Worm (Caenorhabditis elegans) whole organism, L3 larva: ENCODE results near the gene C46E10.8.

Experiments
- R02D3.7 ChIP-seq: fragments of 150-350 bp; optimal IDR thresholded peaks from 2 replicates; lab custom pipeline; 2014; ENCODE audit warnings: missing biosample characterization, missing genetic modification characterization
- ZK546.5 ChIP-seq: sonication (generic microtip); optimal IDR thresholded peaks from 2 replicates; lab custom pipeline; 2017; ENCODE audit warnings: missing biosample characterization, missing genetic modification characterization
- aly-2 ChIP-seq: fragments of 150-350 bp; optimal IDR thresholded peaks from 2 replicates; lab custom pipeline; 2014; ENCODE audit warnings: missing biosample characterization, missing genetic modification characterization
- ceh-16 ChIP-seq: sonication (generic microtip); optimal IDR thresholded peaks from 2 replicates; lab custom pipeline; 2017; ENCODE audit warnings: missing biosample characterization, missing genetic modification characterization
- ceh-28 ChIP-seq: fragments of 150-350 bp; optimal IDR thresholded peaks from 2 replicates; lab custom pipeline; 2014; ENCODE audit warnings: missing biosample characterization, missing genetic modification reagents, missing genetic modification characterization
- ceh-82 ChIP-seq: fragments of 150-350 bp; optimal IDR thresholded peaks from 2 replicates; lab custom pipeline; 2014; ENCODE audit warnings: missing biosample characterization, missing genetic modification characterization
- ceh-9 ChIP-seq: sonication (generic microtip); optimal IDR thresholded peaks from 2 replicates; lab custom pipeline; 2018; ENCODE audit warnings: missing biosample characterization, missing genetic modification characterization
- daf-12 ChIP-seq: fragments of 150-350 bp; optimal IDR thresholded peaks from 2 replicates; lab custom pipeline; 2014; ENCODE audit warnings: missing biosample characterization, missing genetic modification reagents, missing genetic modification characterization
- elt-1 ChIP-seq: fragments of 150-350 bp; optimal IDR thresholded peaks from 2 replicates; lab custom pipeline; 2014; ENCODE audit warnings: missing biosample characterization, missing genetic modification characterization
- elt-2 ChIP-seq: sonication (generic microtip); optimal IDR thresholded peaks from 2 replicates; lab custom pipeline; 2016; ENCODE audit warnings: missing genetic modification reagents, mild to moderate bottlenecking, missing genetic modification characterization, missing compliant biosample characterization
- eor-1 ChIP-seq, 2 experiments: fragments of 150-350 bp; optimal IDR thresholded peaks; 2 replicates each; lab custom pipeline; 2014 to 2018; ENCODE audit warnings: missing biosample characterization in 2 of 2, missing genetic modification characterization in 2 of 2
- fkh-2 ChIP-seq: fragments of 150-350 bp; optimal IDR thresholded peaks from 2 replicates; lab custom pipeline; 2014; ENCODE audit warnings: missing biosample characterization, missing genetic modification reagents, missing genetic modification characterization
- fos-1 ChIP-seq: fragments of 150-350 bp; optimal IDR thresholded peaks from 2 replicates; lab custom pipeline; 2014; ENCODE audit warnings: missing biosample characterization, missing genetic modification characterization
- hmg-11 ChIP-seq: sonication (generic microtip); optimal IDR thresholded peaks from 2 replicates; lab custom pipeline; 2016; ENCODE audit warnings: missing genetic modification characterization, missing compliant biosample characterization
- jun-1 ChIP-seq: fragments of 150-350 bp; optimal IDR thresholded peaks from 2 replicates; lab custom pipeline; 2014; ENCODE audit warnings: missing biosample characterization, missing genetic modification reagents, missing genetic modification characterization
- lin-15B ChIP-seq: fragments of 150-350 bp; optimal IDR thresholded peaks from 2 replicates; lab custom pipeline; 2014; ENCODE audit warnings: missing biosample characterization, missing genetic modification characterization
- lsy-12 ChIP-seq: sonication (generic microtip); optimal IDR thresholded peaks from 2 replicates; lab custom pipeline; 2016; ENCODE audit warnings: mild to moderate bottlenecking, missing genetic modification characterization, missing compliant biosample characterization
- mdl-1 ChIP-seq: fragments of 150-350 bp; optimal IDR thresholded peaks from 2 replicates; lab custom pipeline; 2014; ENCODE audit warnings: missing biosample characterization, missing genetic modification characterization
- mml-1 ChIP-seq: fragments of 150-350 bp; sonication (generic microtip); optimal IDR thresholded peaks from 3 replicates; lab custom pipeline; 2014; ENCODE audit warnings: missing biosample characterization, missing genetic modification characterization
- nfya-1 ChIP-seq: sonication (generic microtip); optimal IDR thresholded peaks from 2 replicates; lab custom pipeline; 2017; ENCODE audit warnings: missing genetic modification characterization, mild to moderate bottlenecking, missing compliant biosample characterization, antibody characterized with exemption, moderate library complexity; ENCODE audit not compliant: insufficient read depth
- nhr-11 ChIP-seq: fragments of 150-350 bp; optimal IDR thresholded peaks from 2 replicates; lab custom pipeline; 2014; ENCODE audit warnings: missing biosample characterization, missing genetic modification characterization
- nhr-12 ChIP-seq: fragments of 150-350 bp; optimal IDR thresholded peaks from 2 replicates; lab custom pipeline; 2014; ENCODE audit warnings: missing biosample characterization, missing genetic modification characterization
- nhr-28 ChIP-seq: fragments of 150-350 bp; optimal IDR thresholded peaks from 2 replicates; lab custom pipeline; 2014; ENCODE audit warnings: missing biosample characterization, missing genetic modification characterization
- nhr-43 ChIP-seq: sonication (generic microtip); optimal IDR thresholded peaks from 2 replicates; lab custom pipeline; 2016; ENCODE audit warnings: mild to moderate bottlenecking, missing genetic modification characterization, missing compliant biosample characterization; ENCODE audit not compliant: poor library complexity, severe bottlenecking
- nhr-67 ChIP-seq: fragments of 150-350 bp; optimal IDR thresholded peaks from 2 replicates; lab custom pipeline; 2014; ENCODE audit warnings: missing biosample characterization, missing genetic modification characterization
- nhr-76 ChIP-seq: fragments of 150-350 bp; sonication (generic microtip); optimal IDR thresholded peaks from 5 replicates; lab custom pipeline; 2014; ENCODE audit warnings: missing biosample characterization, missing genetic modification characterization
- nhr-77 ChIP-seq: fragments of 150-350 bp; optimal IDR thresholded peaks from 2 replicates; lab custom pipeline; 2014; ENCODE audit warnings: missing biosample characterization, missing genetic modification characterization
- pha-4 ChIP-seq: fragments of 150-350 bp; optimal IDR thresholded peaks from 2 replicates; lab custom pipeline; 2014; ENCODE audit warnings: missing biosample characterization, missing genetic modification reagents, missing genetic modification characterization
- pqm-1 ChIP-seq: fragments of 150-350 bp; optimal IDR thresholded peaks from 2 replicates; lab custom pipeline; 2017; ENCODE audit warnings: missing biosample characterization, missing genetic modification characterization, inconsistent platforms
- sea-2 ChIP-seq: fragments of 150-350 bp; sonication (generic microtip); optimal IDR thresholded peaks from 4 replicates; lab custom pipeline; 2014; ENCODE audit warnings: missing biosample characterization, missing genetic modification reagents, missing genetic modification characterization
- skn-1 ChIP-seq: fragments of 150-350 bp; optimal IDR thresholded peaks from 2 replicates; lab custom pipeline; 2014; ENCODE audit warnings: missing biosample characterization, missing genetic modification characterization
- tbx-2 ChIP-seq: sonication (generic microtip); optimal IDR thresholded peaks from 2 replicates; lab custom pipeline; 2016; ENCODE audit warnings: mild to moderate bottlenecking, missing genetic modification characterization, missing compliant biosample characterization
- zag-1 ChIP-seq: fragments of 150-350 bp; optimal IDR thresholded peaks from 2 replicates; lab custom pipeline; 2014; ENCODE audit warnings: missing biosample characterization, missing genetic modification characterization
- ztf-11 ChIP-seq: fragments of 150-350 bp; optimal IDR thresholded peaks from 2 replicates; lab custom pipeline; 2014; ENCODE audit warnings: missing biosample characterization, missing genetic modification characterization
- ztf-4 ChIP-seq: fragments of 150-350 bp; optimal IDR thresholded peaks from 2 replicates; lab custom pipeline; 2014; ENCODE audit warnings: missing biosample characterization, missing genetic modification characterization

C46E10.8 gene

DNA sequence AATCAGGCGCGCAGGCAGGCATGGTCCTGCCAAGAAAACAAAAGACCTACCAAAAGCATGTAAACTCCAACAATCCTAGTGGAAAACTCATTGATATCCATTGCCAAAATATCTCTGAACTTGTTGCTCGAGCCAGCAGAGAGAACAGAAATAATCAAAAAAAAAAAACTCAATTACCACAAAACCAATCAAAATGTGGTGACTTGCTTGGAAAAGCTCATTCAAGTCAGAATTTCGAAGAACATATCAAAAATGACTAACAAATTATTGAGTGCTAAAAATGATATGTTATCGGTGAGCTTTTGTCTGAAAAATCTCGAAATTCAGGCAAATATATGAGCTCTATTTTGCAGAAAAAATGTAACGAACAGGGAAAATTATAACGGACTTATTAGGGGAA lies 26.6 kb downstream of the C46E10.8 start, which contains the start of gene srx-105:
TSS of gene srx-105 (minus strand) at position 101 of the 400 bp plus-strand sequence.
- TF ChIP-seq ceh-28 (tag; lab: Kevin White, UChicago) (no peak), ztf-4 (tag; lab: Kevin White, UChicago) (no peak), mdl-1 (tag; lab: Kevin White, UChicago) (no peak), ZK546.5 (tag; lab: Kevin White, UChicago) (no peak), eor-1 (tag; optimal IDR thresholded peaks at IDR 0.05; lab: Kevin White, UChicago) (no peak), nfya-1 (no peak), ztf-11 (no peak), nhr-43 (tag; lab: Kevin White, UChicago) (no peak), nhr-67 (no peak), aly-2 (tag; lab: Kevin White, UChicago) (no peak), zag-1 (tag; lab: Kevin White, UChicago) (no peak), nhr-11 (no peak)
- TF ChIP-seq, all 47 proteins: peak for 0

DNA sequence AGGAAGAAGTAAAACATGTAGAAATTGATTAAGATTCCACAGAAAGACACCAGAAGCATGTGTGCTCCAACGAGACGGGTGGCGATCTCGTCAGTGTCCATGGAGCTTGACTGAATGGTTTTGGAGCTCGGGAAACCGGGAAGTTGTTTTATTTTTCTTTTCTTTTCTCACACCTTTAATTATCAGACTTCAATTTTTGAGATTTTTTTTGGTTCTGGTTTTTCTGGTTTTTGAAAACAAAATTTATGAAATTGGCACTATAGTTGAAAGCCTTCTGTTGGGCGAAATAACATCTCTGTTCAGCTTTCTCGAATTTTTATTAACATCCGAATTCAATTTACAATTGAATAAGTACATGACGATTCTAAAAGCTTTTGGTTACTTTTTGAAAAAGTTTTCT lies 28.3 kb downstream of the C46E10.8 start, which contains the start of gene srx-104:
TSS of gene srx-104 (minus strand) at position 101 of the 400 bp plus-strand sequence.
- no peak for TF ChIP-seq daf-12 (tag; lab: Kevin White, UChicago)
- no peak for TF ChIP-seq lsy-12 (tag; lab: Kevin White, UChicago)
- TF ChIP-seq elt-2 = no peak
- TF ChIP-seq sea-2 (GFP tag; lab: Kevin White, UChicago) = no peak
- no peak for TF ChIP-seq nhr-76 (tag; lab: Kevin White, UChicago)

DNA sequence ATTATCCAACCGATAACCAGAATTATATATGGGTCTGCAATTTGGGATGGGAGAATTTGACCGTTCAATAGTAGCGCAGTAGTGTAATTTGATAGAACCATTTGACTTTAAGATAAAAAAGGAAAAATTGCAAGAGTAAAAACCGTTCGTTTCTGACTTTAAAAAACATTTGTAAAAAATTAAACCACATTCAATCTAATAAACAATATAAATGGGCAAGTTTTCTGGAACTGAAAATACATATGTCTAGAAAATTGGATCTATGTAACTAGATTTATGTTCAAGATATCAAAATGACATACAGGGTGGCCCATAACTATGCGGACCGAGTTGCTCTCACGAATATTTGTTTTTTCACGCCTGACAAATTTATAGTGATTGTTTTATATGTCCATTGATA lies 33.2 kb downstream of the C46E10.8 start, which contains the start of gene srx-102:
TSS of gene srx-102 (minus strand) at position 101 of the 400 bp plus-strand sequence.
- TF ChIP-seq nfya-1 (no peak), nhr-67 (no peak), nhr-28 (no peak), fkh-2 (tag; lab: Kevin White, UChicago) (no peak), R02D3.7 (tag; lab: Kevin White, UChicago) (no peak), skn-1 (tag; lab: Kevin White, UChicago) (no peak), jun-1 (tag; lab: Kevin White, UChicago) (no peak), nhr-77 (tag; lab: Kevin White, UChicago) (no peak), nhr-43 (tag; lab: Kevin White, UChicago) (no peak), elt-1 (tag; lab: Kevin White, UChicago) (no peak)

DNA sequence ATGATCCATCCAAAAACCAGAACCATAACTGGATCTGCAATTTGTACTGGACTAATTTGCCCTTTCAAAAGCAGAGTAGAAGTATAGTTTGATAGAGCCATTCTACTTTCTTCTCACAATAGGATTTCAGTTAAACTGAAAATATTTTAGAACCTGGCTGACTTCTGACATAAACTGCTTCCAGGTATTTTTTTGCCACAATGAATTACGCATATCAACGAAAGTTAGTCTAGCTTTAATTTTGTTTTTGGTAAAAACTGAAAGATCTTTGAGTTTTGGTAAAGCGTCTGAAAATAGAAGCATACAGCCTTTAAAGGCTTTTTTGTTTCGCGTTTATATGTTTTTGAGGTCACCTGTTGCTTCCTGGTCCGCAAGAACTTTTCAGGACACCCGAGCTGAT lies 37.2 kb downstream of the C46E10.8 start, which contains the start of gene srx-101:
TSS of gene srx-101 (minus strand) at position 101 of the 400 bp plus-strand sequence.
- TF ChIP-seq ceh-9 = no peak
- TF ChIP-seq sea-2 (GFP tag; lab: Kevin White, UChicago) = no peak
- TF ChIP-seq mml-1 (tag; lab: Kevin White, UChicago) = no peak
- no peak for TF ChIP-seq ceh-82 (tag; lab: Kevin White, UChicago)
- no peak for TF ChIP-seq hmg-11 (tag; lab: Kevin White, UChicago)
- TF ChIP-seq tbx-2 (tag; lab: Kevin White, UChicago) = no peak
- no peak for TF ChIP-seq ceh-16 (tag; lab: Kevin White, UChicago)
- no peak for TF ChIP-seq nhr-12 (tag; lab: Kevin White, UChicago)
- TF ChIP-seq, all 47 proteins: peak for 0

DNA sequence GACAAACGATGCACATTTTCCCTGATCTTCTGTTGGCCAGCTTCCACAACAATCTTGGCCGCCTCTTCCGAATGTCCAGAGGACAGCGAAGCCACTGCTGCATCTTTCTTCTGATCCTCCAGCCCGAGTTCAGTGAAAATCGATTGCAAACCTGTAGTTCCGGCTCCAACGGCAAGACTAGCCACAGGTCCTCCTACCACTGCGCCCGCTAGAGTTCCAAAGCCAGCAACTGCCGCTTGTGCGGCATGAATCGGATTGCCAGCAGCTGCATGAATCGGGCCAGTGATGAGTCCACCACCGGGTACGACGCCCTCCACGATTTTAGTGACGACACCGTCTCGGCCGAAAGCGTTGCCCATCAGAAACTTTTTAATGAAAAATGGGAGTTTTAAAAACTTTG lies 39.6 kb downstream of the C46E10.8 start, which contains the start of gene ifas-1:
TSS of gene ifas-1 (minus strand) at position 387 of the 400 bp plus-strand sequence.
- TF ChIP-seq pha-4 (tag; lab: Kevin White, UChicago) (no peak), ZK546.5 (tag; lab: Kevin White, UChicago) (no peak), fos-1 (tag; lab: Kevin White, UChicago) (no peak), lin-15B (tag; lab: Kevin White, UChicago) (no peak), nhr-76 (tag; lab: Kevin White, UChicago) (no peak), pqm-1 (tag; lab: Kevin White, UChicago) (no peak), mml-1 (tag; lab: Kevin White, UChicago) (no peak)
